Worm (Caenorhabditis elegans): Measurements from ENCODE around the gene tbx-38.

The tbx-38 gene

DNA sequence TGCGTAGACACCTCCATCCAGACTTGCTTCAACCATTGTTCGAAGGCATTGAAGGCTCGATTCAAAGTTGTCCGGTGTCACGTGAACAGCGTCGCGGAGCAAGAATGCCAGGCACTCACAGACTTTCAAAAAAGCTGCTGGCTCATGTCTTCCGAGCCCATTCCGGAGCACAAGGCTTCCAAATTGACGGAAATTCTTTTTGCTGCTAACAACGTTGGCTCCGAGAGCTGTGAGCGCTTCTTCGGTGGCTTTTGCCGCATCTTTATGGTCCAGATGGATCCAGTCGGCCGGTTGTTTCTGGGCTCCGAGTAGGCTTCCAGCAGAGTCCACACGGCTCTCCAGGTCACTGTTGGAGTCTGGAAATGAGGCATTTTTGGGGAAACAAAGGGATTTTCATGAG lies 28.0 kb downstream of the tbx-38 start:
- no peak for TF ChIP-seq unc-62 (GFP tag; optimal IDR thresholded peaks at IDR 0.05)

ce11 chrIII:11750817-11751216 lies 35.0 kb downstream of the tbx-38 start:
- TF ChIP-seq unc-62 (GFP tag; optimal IDR thresholded peaks at IDR 0.05), result no peak

DNA sequence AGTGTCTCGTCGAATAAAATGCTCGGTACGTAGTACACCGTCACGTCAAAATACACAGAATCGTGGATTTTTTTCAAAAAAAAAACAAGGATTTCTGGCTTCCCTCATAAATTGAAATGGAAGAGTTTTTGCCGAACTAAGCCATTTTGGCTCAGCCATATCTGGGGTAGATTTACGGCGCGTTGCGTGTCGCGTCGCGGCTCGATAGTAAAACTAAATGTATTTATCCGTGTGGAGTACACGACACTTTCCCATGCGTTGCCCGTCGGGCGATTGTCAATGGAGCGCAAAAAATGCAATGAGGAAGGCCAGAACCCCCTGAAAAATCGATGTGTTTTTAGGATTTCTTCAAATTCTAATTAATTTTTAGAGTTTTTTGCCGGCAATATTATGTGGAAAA lies 35.6 kb downstream of the tbx-38 start:
- TF ChIP-seq unc-62 (GFP tag; optimal IDR thresholded peaks at IDR 0.05), result no peak

- no peak for TF ChIP-seq unc-62 (GFP tag; optimal IDR thresholded peaks at IDR 0.05)
Observed at ce11 chrIII:11746718-11747117, 39.1 kb downstream of the tbx-38 start, which contains the start of gene mrt-2. TSS of gene mrt-2 (plus strand) at chrIII:11746766.

ce11 chrIII:11742191-11742590 lies 43.7 kb downstream of the tbx-38 start:
- no peak for TF ChIP-seq unc-62 (GFP tag; optimal IDR thresholded peaks at IDR 0.05)

- TF ChIP-seq unc-62 (GFP tag; optimal IDR thresholded peaks at IDR 0.05), result no peak
Observed at ce11 chrIII:11740868-11741267, 45.0 kb downstream of the tbx-38 start.

ce11 chrIII:11738482-11738881 lies 47.4 kb downstream of the tbx-38 start:
- no peak for TF ChIP-seq unc-62 (GFP tag; optimal IDR thresholded peaks at IDR 0.05)

DNA sequence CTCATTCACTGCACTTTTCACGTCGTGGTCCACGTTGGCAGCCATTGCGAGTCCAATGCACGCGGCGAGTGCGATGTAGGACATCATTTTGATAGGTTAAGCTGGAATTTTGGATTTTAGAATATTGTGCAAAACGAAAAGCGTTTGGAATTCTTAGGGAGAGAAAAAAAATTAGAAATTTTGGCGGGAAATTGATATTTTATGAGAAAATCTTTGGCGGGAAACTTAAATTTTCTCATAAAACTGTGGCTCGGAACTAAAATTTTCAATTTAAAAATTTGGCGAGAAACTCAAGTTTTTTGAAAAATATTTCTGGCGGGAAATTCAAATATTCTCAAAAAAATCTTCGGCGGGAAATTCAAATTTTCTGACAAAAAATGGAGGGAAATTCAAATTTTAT lies 48.3 kb downstream of the tbx-38 start, which contains the start of gene sup-1:
Gene sup-1, minus strand, starts transcription at position 101 of the 400 bp plus-strand sequence.
- no peak for TF ChIP-seq unc-62 (GFP tag; optimal IDR thresholded peaks at IDR 0.05)
